Worm (Caenorhabditis elegans): Measurements from ENCODE around the gene C05D11.5.

DNA sequence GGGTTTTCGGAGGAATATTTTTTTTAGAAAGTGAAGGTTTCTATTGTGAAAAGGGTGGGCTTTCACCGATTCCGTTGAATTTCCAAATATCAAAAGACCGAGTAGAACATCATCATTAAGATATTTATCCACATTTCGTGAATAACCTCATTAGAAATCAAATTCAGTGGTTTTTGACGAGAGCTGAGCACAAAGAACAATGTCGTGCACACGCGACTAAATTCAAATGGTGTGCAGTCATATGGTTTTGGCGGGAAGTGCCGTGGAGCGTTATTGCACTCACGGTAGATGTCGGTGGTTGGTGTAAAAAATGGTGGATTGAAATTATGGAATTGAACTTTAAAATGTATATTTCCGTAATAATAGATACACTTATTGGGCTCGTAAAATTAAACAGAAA is 40.9 kb upstream of the C05D11.5 start:
- TF ChIP-seq unc-39 (tag; optimal IDR thresholded peaks at IDR 0.05) (no peak), lin-13 (tag; optimal IDR thresholded peaks at IDR 0.05) (peak; percentile 17), mep-1 (tag; optimal IDR thresholded peaks at IDR 0.05) (peak; percentile 65), drap-1 (GFP tag; optimal IDR thresholded peaks at IDR 0.05) (no peak)

Data from whole organism, mixed stage, embryonic.